Fruit fly (Drosophila melanogaster): Measurements from ENCODE around the gene Afti.

The Afti gene

DNA sequence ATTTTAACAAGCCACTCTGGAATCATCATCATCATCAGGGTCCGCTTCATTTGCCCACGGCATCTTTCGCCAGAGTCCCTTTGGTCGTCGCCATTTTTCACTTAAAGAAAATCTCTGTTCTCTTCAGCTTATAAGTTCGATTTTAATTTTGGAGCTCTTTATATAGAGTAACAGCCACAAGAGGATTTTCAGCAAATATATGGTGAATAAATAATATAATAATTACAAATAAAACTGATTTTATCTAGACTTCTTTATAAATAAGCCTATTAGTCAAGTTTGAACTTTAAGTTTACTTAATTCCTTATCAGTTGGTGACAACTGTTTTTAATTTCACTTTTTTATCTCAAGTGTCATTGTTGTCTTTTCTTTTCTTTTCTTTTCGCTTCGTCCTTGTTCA lies 22.0 kb upstream of the Afti start (continued):
- TF ChIP-seq D19A (tag; optimal IDR thresholded peaks at IDR 0.05) (peak; percentile 26), CG16815 (GFP tag; optimal IDR thresholded peaks at IDR 0.05) (no peak), CG14014 (GFP tag; IDR thresholded peaks at IDR 0.05) (no peak), chif (GFP tag; optimal IDR thresholded peaks at IDR 0.05) (no peak), CG3407 (GFP tag; optimal IDR thresholded peaks at IDR 0.05) (no peak), CG3847 (GFP tag; IDR thresholded peaks at IDR 0.05) (no peak), so (GFP tag; IDR thresholded peaks at IDR 0.05) (no peak), H2.0 (GFP tag; IDR thresholded peaks at IDR 0.05) (no peak), eyg (GFP tag; optimal IDR thresholded peaks at IDR 0.05) (no peak), bigmax (GFP tag; optimal IDR thresholded peaks at IDR 0.05) (no peak), BtbVII (GFP tag; optimal IDR thresholded peaks at IDR 0.05) (no peak), Xbp1 (GFP tag; optimal IDR thresholded peaks at IDR 0.05) (no peak), CG2712 (tag; optimal IDR thresholded peaks at IDR 0.05) (no peak), CG9727 (GFP tag; optimal IDR thresholded peaks at IDR 0.05) (peak; percentile 9), CG7357 (GFP tag; IDR thresholded peaks at IDR 0.05) (no peak), CG31441 (GFP tag; IDR thresholded peaks at IDR 0.05) (0 out of 2 replicates have a peak, but pooled peaks have one; percentile 11), Xrp1 (GFP tag; IDR thresholded peaks at IDR 0.05) (0 out of 2 replicates have a peak, but pooled peaks have one; percentile 7), sug (tag; optimal IDR thresholded peaks at IDR 0.05) (no peak), Dref (GFP tag; IDR thresholded peaks at IDR 0.05) (no peak), gcm2 (GFP tag; optimal IDR thresholded peaks at IDR 0.05) (no peak), CG8944 (GFP tag; optimal IDR thresholded peaks at IDR 0.05) (no peak), org-1 (GFP tag; optimal IDR thresholded peaks at IDR 0.05) (no peak), CG2116 (GFP tag; optimal IDR thresholded peaks at IDR 0.05) (no peak), caup (GFP tag; optimal IDR thresholded peaks at IDR 0.05; ENCODE audit: severe bottlenecking) (peak; percentile 23), Mrtf (GFP tag; IDR thresholded peaks at IDR 0.05) (no peak), CG15011 (GFP tag; optimal IDR thresholded peaks at IDR 0.05) (no peak), CG4282 (GFP tag; optimal IDR thresholded peaks at IDR 0.05) (no peak), mam (GFP tag; optimal IDR thresholded peaks at IDR 0.05) (no peak), ken (GFP tag; IDR thresholded peaks at IDR 0.05) (no peak), chm (GFP tag; IDR thresholded peaks at IDR 0.05) (no peak), CG43689 (GFP tag; IDR thresholded peaks at IDR 0.05) (no peak)

DNA sequence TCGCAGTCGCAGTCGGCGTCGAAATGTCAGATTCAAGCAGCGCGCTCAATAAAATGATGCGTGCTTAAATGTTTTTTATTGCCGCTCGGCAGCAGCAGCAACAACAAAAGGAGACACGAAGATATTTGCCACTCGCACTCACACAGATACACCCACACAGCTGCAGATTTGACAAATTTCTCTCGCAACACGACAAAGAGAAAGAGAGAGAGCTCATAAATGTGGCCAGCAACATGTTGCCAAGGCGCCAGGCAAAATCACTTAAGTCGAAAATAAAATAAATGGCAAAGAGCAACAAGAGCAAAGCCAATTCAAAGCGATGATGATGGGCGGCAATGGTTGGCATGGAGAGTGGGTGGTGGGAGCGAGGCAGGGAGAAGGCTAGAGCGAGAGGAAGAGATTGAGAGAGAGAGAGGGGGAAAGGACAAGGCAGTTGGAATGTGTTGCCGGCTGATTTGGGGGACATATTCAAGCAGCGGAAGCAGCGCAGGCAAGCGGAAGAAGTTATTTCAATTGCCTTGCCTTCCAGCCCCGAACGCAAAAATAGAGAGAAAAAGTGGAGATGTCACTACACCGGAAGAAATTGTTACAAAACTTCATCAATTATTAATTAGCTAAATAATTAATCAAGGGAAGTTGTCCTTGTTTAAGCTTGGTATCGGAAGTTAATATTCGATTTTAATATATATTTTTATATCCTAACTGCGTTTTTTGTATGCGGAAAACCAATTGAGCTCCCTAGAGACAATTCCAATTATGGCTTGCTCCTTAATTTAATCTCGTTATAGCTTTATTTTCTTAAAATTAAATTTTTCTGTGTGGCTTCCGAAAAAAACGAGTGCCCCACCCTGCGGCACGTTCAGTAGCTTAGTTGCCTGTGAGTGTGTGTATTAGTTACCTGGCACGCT lies 20.6 kb upstream of the Afti start:
- TF ChIP-seq aop (GFP tag; IDR thresholded peaks at IDR 0.05) (no peak), stc (GFP tag; IDR thresholded peaks at IDR 0.05) (0 out of 2 replicates have a peak, but pooled peaks have one; percentile 26), HLH4C (GFP tag; IDR thresholded peaks at IDR 0.05; ENCODE audit: partially characterized antibody) (no peak), bsh (GFP tag; optimal IDR thresholded peaks at IDR 0.05) (peak in 1 of 2 experiments; percentile 31), fu2 (GFP tag; optimal IDR thresholded peaks at IDR 0.05) (no peak), CG15011 (GFP tag; optimal IDR thresholded peaks at IDR 0.05) (peak; percentile 42), Lhr (GFP tag; optimal IDR thresholded peaks at IDR 0.05) (no peak), Ssrp (tag; optimal IDR thresholded peaks at IDR 0.05) (peak; percentile 41), CG13424 (tag; optimal IDR thresholded peaks at IDR 0.05) (peak; percentile 51), onecut (GFP tag; IDR thresholded peaks at IDR 0.05) (0 out of 2 replicates have a peak, but pooled peaks have one; percentile 11), trem (tag; optimal IDR thresholded peaks at IDR 0.05) (peak; percentile 9), D19A (tag; optimal IDR thresholded peaks at IDR 0.05) (peak; percentile 49), dmrt99B (tag; optimal IDR thresholded peaks at IDR 0.05) (peak; percentile 79), CG12769 (tag; optimal IDR thresholded peaks at IDR 0.05) (no peak), Usf (GFP tag; optimal IDR thresholded peaks at IDR 0.05) (no peak), CG9932 (GFP tag; IDR thresholded peaks at IDR 0.05) (peak; percentile 30; the same call in 1 of the 2 replicates), CG16815 (GFP tag; optimal IDR thresholded peaks at IDR 0.05) (peak; percentile 32), fd96Cb (tag; optimal IDR thresholded peaks at IDR 0.05) (peak; percentile 65), CG9727 (GFP tag; optimal IDR thresholded peaks at IDR 0.05) (peak; percentile 65), CG7987 (GFP tag; optimal IDR thresholded peaks at IDR 0.05) (no peak), Dll (GFP tag; IDR thresholded peaks at IDR 0.05; ENCODE audit: partially characterized antibody) (peak; percentile 53; the same call in 2 of the 4 replicates), CG8281 (tag; optimal IDR thresholded peaks at IDR 0.05) (peak; percentile 8)

Data from whole organism, embryonic.